Worm (Caenorhabditis elegans): ENCODE measurements around the gene ttr-34.

DNA sequence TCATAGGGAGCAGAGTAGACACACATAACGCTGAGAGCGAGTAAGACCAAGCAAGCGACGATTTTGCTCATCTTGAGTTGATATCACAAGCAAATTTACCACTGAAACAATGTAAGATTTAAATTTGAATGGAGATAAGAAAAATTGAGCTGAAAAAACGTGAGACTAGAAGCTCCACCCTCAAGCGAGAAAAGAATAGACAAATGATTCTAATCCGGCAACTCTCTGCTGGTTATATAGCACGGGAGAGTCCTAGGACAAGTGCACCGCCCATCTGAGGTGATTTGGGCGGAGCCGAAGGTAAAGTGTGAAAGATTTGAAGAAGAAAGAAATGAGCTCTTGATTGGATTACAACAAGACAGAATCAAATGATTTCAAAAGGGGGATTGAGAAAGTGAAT, 38.8 kb downstream of the ttr-34 start, which contains the start of gene nlp-3:
- TF ChIP-seq aly-2 (tag; optimal IDR thresholded peaks at IDR 0.05) (no peak), nhr-11 (tag; optimal IDR thresholded peaks at IDR 0.05) (no peak), snu-23 (GFP tag; optimal IDR thresholded peaks at IDR 0.05) (no peak), ceh-82 (tag; optimal IDR thresholded peaks at IDR 0.05) (no peak), skn-1 (tag; optimal IDR thresholded peaks at IDR 0.05) (no peak), lin-39 (tag; optimal IDR thresholded peaks at IDR 0.05) (no peak)
